Worm (Caenorhabditis elegans): ENCODE measurements around the gene C46E10.8.

Gene C46E10.8

DNA sequence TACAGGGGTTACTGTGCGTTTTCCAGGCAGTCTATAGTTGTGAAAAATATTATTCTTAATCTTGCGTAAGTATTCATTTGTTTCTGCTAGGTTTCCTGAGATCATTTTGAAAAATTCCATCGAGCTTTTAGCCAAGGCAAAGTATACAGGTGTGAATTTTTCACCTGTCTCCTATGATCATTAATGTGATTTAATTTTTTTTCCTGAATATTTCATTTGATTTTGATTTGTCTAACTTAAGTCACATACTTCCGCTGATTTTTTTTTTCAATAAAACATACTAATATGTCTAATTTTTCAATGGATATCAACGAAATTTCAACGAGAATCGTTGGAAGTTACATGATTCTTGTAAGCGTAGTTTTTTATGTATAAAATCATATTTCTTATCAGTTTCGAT, 22.6 kb downstream of the C46E10.8 start, which contains the start of gene srx-108:
TSS of gene srx-108 (plus strand) at position 301 of the 400 bp plus-strand sequence.
- TF ChIP-seq tbx-37 (GFP tag; conservative IDR thresholded peaks at IDR 0.05) (no peak), flt-1 (GFP tag; IDR thresholded peaks at IDR 0.05) (no peak), pes-1 (GFP tag; IDR thresholded peaks at IDR 0.05) (no peak), sea-1 (GFP tag; conservative IDR thresholded peaks at IDR 0.05) (no peak), ama-1 (optimal IDR thresholded peaks at IDR 0.05) (no peak), ceh-13 (GFP tag; optimal IDR thresholded peaks at IDR 0.05) (no peak), scrt-1 (GFP tag; IDR thresholded peaks at IDR 0.05) (no peak), aly-1 (tag; optimal IDR thresholded peaks at IDR 0.05) (no peak), tra-4 (tag; optimal IDR thresholded peaks at IDR 0.05) (no peak), F13C5.2 (tag; optimal IDR thresholded peaks at IDR 0.05) (no peak), B0310.2 (tag; optimal IDR thresholded peaks at IDR 0.05) (no peak), hnd-1 (tag; optimal IDR thresholded peaks at IDR 0.05) (no peak), hmbx-1 (tag; optimal IDR thresholded peaks at IDR 0.05) (no peak), hmg-4 (GFP tag; optimal IDR thresholded peaks at IDR 0.05) (no peak), tbx-11 (GFP tag; IDR thresholded peaks at IDR 0.05) (no peak), ets-7 (tag; optimal IDR thresholded peaks at IDR 0.05) (no peak), ceh-36 (tag; optimal IDR thresholded peaks at IDR 0.05) (no peak)

DNA sequence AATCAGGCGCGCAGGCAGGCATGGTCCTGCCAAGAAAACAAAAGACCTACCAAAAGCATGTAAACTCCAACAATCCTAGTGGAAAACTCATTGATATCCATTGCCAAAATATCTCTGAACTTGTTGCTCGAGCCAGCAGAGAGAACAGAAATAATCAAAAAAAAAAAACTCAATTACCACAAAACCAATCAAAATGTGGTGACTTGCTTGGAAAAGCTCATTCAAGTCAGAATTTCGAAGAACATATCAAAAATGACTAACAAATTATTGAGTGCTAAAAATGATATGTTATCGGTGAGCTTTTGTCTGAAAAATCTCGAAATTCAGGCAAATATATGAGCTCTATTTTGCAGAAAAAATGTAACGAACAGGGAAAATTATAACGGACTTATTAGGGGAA, 26.6 kb downstream of the C46E10.8 start, which contains the start of gene srx-105:
TSS of gene srx-105 (minus strand) at position 101 of the 400 bp plus-strand sequence.
- TF ChIP-seq ceh-13 (GFP tag; optimal IDR thresholded peaks at IDR 0.05) = no peak
- TF ChIP-seq hmbx-1 (tag; optimal IDR thresholded peaks at IDR 0.05) = no peak
- TF ChIP-seq tbx-11 (GFP tag; IDR thresholded peaks at IDR 0.05) = no peak
- TF ChIP-seq ama-1 (optimal IDR thresholded peaks at IDR 0.05) = no peak
- TF ChIP-seq pes-1 (GFP tag; IDR thresholded peaks at IDR 0.05) = no peak
- no peak for TF ChIP-seq sea-1 (GFP tag; conservative IDR thresholded peaks at IDR 0.05)
- no peak for TF ChIP-seq flt-1 (GFP tag; IDR thresholded peaks at IDR 0.05)
- no peak for TF ChIP-seq tra-4 (tag; optimal IDR thresholded peaks at IDR 0.05)
- TF ChIP-seq F13C5.2 (tag; optimal IDR thresholded peaks at IDR 0.05) = no peak
- TF ChIP-seq tbx-37 (GFP tag; conservative IDR thresholded peaks at IDR 0.05) = no peak
- TF ChIP-seq hmg-4 (GFP tag; optimal IDR thresholded peaks at IDR 0.05) = no peak
- no peak for TF ChIP-seq aly-1 (tag; optimal IDR thresholded peaks at IDR 0.05)
- no peak for TF ChIP-seq ets-7 (tag; optimal IDR thresholded peaks at IDR 0.05)
- TF ChIP-seq B0310.2 (tag; optimal IDR thresholded peaks at IDR 0.05) = no peak

DNA sequence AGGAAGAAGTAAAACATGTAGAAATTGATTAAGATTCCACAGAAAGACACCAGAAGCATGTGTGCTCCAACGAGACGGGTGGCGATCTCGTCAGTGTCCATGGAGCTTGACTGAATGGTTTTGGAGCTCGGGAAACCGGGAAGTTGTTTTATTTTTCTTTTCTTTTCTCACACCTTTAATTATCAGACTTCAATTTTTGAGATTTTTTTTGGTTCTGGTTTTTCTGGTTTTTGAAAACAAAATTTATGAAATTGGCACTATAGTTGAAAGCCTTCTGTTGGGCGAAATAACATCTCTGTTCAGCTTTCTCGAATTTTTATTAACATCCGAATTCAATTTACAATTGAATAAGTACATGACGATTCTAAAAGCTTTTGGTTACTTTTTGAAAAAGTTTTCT, 28.3 kb downstream of the C46E10.8 start, which contains the start of gene srx-104:
TSS of gene srx-104 (minus strand) at position 101 of the 400 bp plus-strand sequence.
- TF ChIP-seq hmg-4 (GFP tag; optimal IDR thresholded peaks at IDR 0.05) (no peak), aly-1 (tag; optimal IDR thresholded peaks at IDR 0.05) (no peak), pes-1 (GFP tag; IDR thresholded peaks at IDR 0.05) (no peak), F13C5.2 (tag; optimal IDR thresholded peaks at IDR 0.05) (no peak), sea-1 (GFP tag; conservative IDR thresholded peaks at IDR 0.05) (no peak), flt-1 (GFP tag; IDR thresholded peaks at IDR 0.05) (no peak), hmbx-1 (tag; optimal IDR thresholded peaks at IDR 0.05) (no peak), ets-7 (tag; optimal IDR thresholded peaks at IDR 0.05) (no peak), ama-1 (optimal IDR thresholded peaks at IDR 0.05) (no peak), tra-4 (tag; optimal IDR thresholded peaks at IDR 0.05) (no peak), ceh-13 (GFP tag; optimal IDR thresholded peaks at IDR 0.05) (no peak), ceh-36 (tag; optimal IDR thresholded peaks at IDR 0.05) (no peak), tbx-11 (GFP tag; IDR thresholded peaks at IDR 0.05) (no peak), B0310.2 (tag; optimal IDR thresholded peaks at IDR 0.05) (no peak), tbx-37 (GFP tag; conservative IDR thresholded peaks at IDR 0.05) (no peak), hnd-1 (tag; optimal IDR thresholded peaks at IDR 0.05) (no peak), scrt-1 (GFP tag; IDR thresholded peaks at IDR 0.05) (no peak)

DNA sequence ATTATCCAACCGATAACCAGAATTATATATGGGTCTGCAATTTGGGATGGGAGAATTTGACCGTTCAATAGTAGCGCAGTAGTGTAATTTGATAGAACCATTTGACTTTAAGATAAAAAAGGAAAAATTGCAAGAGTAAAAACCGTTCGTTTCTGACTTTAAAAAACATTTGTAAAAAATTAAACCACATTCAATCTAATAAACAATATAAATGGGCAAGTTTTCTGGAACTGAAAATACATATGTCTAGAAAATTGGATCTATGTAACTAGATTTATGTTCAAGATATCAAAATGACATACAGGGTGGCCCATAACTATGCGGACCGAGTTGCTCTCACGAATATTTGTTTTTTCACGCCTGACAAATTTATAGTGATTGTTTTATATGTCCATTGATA, 33.2 kb downstream of the C46E10.8 start, which contains the start of gene srx-102:
TSS of gene srx-102 (minus strand) at position 101 of the 400 bp plus-strand sequence.
- no peak for TF ChIP-seq flt-1 (GFP tag; IDR thresholded peaks at IDR 0.05)

DNA sequence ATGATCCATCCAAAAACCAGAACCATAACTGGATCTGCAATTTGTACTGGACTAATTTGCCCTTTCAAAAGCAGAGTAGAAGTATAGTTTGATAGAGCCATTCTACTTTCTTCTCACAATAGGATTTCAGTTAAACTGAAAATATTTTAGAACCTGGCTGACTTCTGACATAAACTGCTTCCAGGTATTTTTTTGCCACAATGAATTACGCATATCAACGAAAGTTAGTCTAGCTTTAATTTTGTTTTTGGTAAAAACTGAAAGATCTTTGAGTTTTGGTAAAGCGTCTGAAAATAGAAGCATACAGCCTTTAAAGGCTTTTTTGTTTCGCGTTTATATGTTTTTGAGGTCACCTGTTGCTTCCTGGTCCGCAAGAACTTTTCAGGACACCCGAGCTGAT, 37.2 kb downstream of the C46E10.8 start, which contains the start of gene srx-101:
TSS of gene srx-101 (minus strand) at position 101 of the 400 bp plus-strand sequence.
- TF ChIP-seq ceh-13 (GFP tag; optimal IDR thresholded peaks at IDR 0.05) (no peak), hmbx-1 (tag; optimal IDR thresholded peaks at IDR 0.05) (no peak), ets-7 (tag; optimal IDR thresholded peaks at IDR 0.05) (no peak), hnd-1 (tag; optimal IDR thresholded peaks at IDR 0.05) (no peak), tra-4 (tag; optimal IDR thresholded peaks at IDR 0.05) (no peak), ama-1 (optimal IDR thresholded peaks at IDR 0.05) (no peak), tbx-37 (GFP tag; conservative IDR thresholded peaks at IDR 0.05) (no peak), B0310.2 (tag; optimal IDR thresholded peaks at IDR 0.05) (no peak), tbx-11 (GFP tag; IDR thresholded peaks at IDR 0.05) (no peak), pes-1 (GFP tag; IDR thresholded peaks at IDR 0.05) (no peak), flt-1 (GFP tag; IDR thresholded peaks at IDR 0.05) (no peak), ceh-36 (tag; optimal IDR thresholded peaks at IDR 0.05) (no peak), sea-1 (GFP tag; conservative IDR thresholded peaks at IDR 0.05) (no peak), F13C5.2 (tag; optimal IDR thresholded peaks at IDR 0.05) (no peak), hmg-4 (GFP tag; optimal IDR thresholded peaks at IDR 0.05) (no peak), scrt-1 (GFP tag; IDR thresholded peaks at IDR 0.05) (no peak)

DNA sequence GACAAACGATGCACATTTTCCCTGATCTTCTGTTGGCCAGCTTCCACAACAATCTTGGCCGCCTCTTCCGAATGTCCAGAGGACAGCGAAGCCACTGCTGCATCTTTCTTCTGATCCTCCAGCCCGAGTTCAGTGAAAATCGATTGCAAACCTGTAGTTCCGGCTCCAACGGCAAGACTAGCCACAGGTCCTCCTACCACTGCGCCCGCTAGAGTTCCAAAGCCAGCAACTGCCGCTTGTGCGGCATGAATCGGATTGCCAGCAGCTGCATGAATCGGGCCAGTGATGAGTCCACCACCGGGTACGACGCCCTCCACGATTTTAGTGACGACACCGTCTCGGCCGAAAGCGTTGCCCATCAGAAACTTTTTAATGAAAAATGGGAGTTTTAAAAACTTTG, 39.6 kb downstream of the C46E10.8 start, which contains the start of gene ifas-1:
TSS of gene ifas-1 (minus strand) at position 387 of the 400 bp plus-strand sequence.
- TF ChIP-seq hnd-1 (tag; optimal IDR thresholded peaks at IDR 0.05) (no peak), flt-1 (GFP tag; IDR thresholded peaks at IDR 0.05) (no peak), ceh-13 (GFP tag; optimal IDR thresholded peaks at IDR 0.05) (no peak), hmg-4 (GFP tag; optimal IDR thresholded peaks at IDR 0.05) (no peak), ama-1 (optimal IDR thresholded peaks at IDR 0.05) (no peak), aly-1 (tag; optimal IDR thresholded peaks at IDR 0.05) (no peak), ets-7 (tag; optimal IDR thresholded peaks at IDR 0.05) (no peak), B0310.2 (tag; optimal IDR thresholded peaks at IDR 0.05) (no peak), tbx-11 (GFP tag; IDR thresholded peaks at IDR 0.05) (no peak), F13C5.2 (tag; optimal IDR thresholded peaks at IDR 0.05) (no peak), scrt-1 (GFP tag; IDR thresholded peaks at IDR 0.05) (no peak), tra-4 (tag; optimal IDR thresholded peaks at IDR 0.05) (no peak), hmbx-1 (tag; optimal IDR thresholded peaks at IDR 0.05) (no peak), tbx-37 (GFP tag; conservative IDR thresholded peaks at IDR 0.05) (no peak), pes-1 (GFP tag; IDR thresholded peaks at IDR 0.05) (no peak), sea-1 (GFP tag; conservative IDR thresholded peaks at IDR 0.05) (no peak), ceh-36 (tag; optimal IDR thresholded peaks at IDR 0.05) (no peak)
